Worm (Caenorhabditis elegans): ENCODE data around the gene T13A10.1.
"Not testable (repeated sequence)": the region's sequence is repeated elsewhere in the genome, so short reads cannot be mapped to it uniquely, and the experiment has no call there.

T13A10.1 gene

ce11 chrIV:6249591-6249990 is 26.3 kb upstream of the T13A10.1 start, which contains the start of gene F58F9.1:
Gene F58F9.1, plus strand, starts transcription at chrIV:6249841.
- TF ChIP-seq nfya-1 (tag; optimal IDR thresholded peaks at IDR 0.05; ENCODE audit: insufficient read depth) (peak; percentile 19), sea-2 (GFP tag; optimal IDR thresholded peaks at IDR 0.05) (no peak), lin-39 (tag; optimal IDR thresholded peaks at IDR 0.05) (peak; percentile 36), ceh-82 (tag; optimal IDR thresholded peaks at IDR 0.05) (no peak)

ce11 chrIV:6253000-6253399 is 22.9 kb upstream of the T13A10.1 start, which contains the start of gene T13A10.2:
Gene T13A10.2, plus strand, starts transcription at chrIV:6253300.
- not testable (repeated sequence) for TF ChIP-seq ztf-4, mdl-1, nhr-28 (tag; optimal IDR thresholded peaks at IDR 0.05)

ce11 chrIV:6254635-6255034 is 21.2 kb upstream of the T13A10.1 start, which contains the start of gene T13A10.64:
Gene T13A10.64, plus strand, starts transcription at chrIV:6254935.
- no peak for TF ChIP-seq egl-5 (tag; optimal IDR thresholded peaks at IDR 0.05)
- no peak for TF ChIP-seq unc-62 (GFP tag; optimal IDR thresholded peaks at IDR 0.05)
- TF ChIP-seq nhr-76 (tag; optimal IDR thresholded peaks at IDR 0.05), result no peak
- no peak for TF ChIP-seq elt-2 (tag; optimal IDR thresholded peaks at IDR 0.05)
- TF ChIP-seq aly-2 (tag; optimal IDR thresholded peaks at IDR 0.05), result no peak
- TF ChIP-seq unc-39 (tag; optimal IDR thresholded peaks at IDR 0.05), result no peak
- no peak for TF ChIP-seq nhr-12 (tag; optimal IDR thresholded peaks at IDR 0.05)
- TF ChIP-seq daf-12 (tag; optimal IDR thresholded peaks at IDR 0.05), result no peak
- no peak for TF ChIP-seq eor-1 (tag; optimal IDR thresholded peaks at IDR 0.05)
- no peak for TF ChIP-seq lin-39 (tag; optimal IDR thresholded peaks at IDR 0.05)
- TF ChIP-seq egl-27 (tag; optimal IDR thresholded peaks at IDR 0.05), result no peak
- no peak for TF ChIP-seq ZK546.5 (tag; optimal IDR thresholded peaks at IDR 0.05)
- TF ChIP-seq fos-1 (tag; optimal IDR thresholded peaks at IDR 0.05), result no peak

- TF ChIP-seq mdl-1 (tag; optimal IDR thresholded peaks at IDR 0.05) (no peak), elt-3 (tag; optimal IDR thresholded peaks at IDR 0.05) (no peak), daf-12 (tag; optimal IDR thresholded peaks at IDR 0.05) (no peak), ztf-11 (tag; optimal IDR thresholded peaks at IDR 0.05) (no peak), nhr-76 (tag; optimal IDR thresholded peaks at IDR 0.05) (no peak)
These were observed 16.9 kb upstream of the T13A10.1 start for ce11 chrIV:6258967-6259366.

ce11 chrIV:6259732-6260131 is 16.1 kb upstream of the T13A10.1 start, which contains the start of gene nlp-16:
Gene nlp-16, minus strand, starts transcription at chrIV:6259832.
- TF ChIP-seq snpc-4 (tag; optimal IDR thresholded peaks at IDR 0.05) (no peak), fos-1 (tag; optimal IDR thresholded peaks at IDR 0.05) (no peak), nhr-23 (tag; optimal IDR thresholded peaks at IDR 0.05) (no peak), ama-1 (optimal IDR thresholded peaks at IDR 0.05) (no peak), lin-15B (tag; optimal IDR thresholded peaks at IDR 0.05) (no peak), nhr-28 (tag; optimal IDR thresholded peaks at IDR 0.05) (no peak), ceh-28 (tag; optimal IDR thresholded peaks at IDR 0.05) (no peak), daf-12 (tag; optimal IDR thresholded peaks at IDR 0.05) (no peak), nhr-11 (tag; optimal IDR thresholded peaks at IDR 0.05) (no peak), elt-2 (tag; optimal IDR thresholded peaks at IDR 0.05) (no peak)

- TF ChIP-seq sea-2 (GFP tag; optimal IDR thresholded peaks at IDR 0.05), result no peak
- no peak for TF ChIP-seq nhr-11 (tag; optimal IDR thresholded peaks at IDR 0.05)
- TF ChIP-seq zag-1 (tag; optimal IDR thresholded peaks at IDR 0.05), result no peak
- TF ChIP-seq hmg-11 (tag; optimal IDR thresholded peaks at IDR 0.05), result no peak
- no peak for TF ChIP-seq nhr-67 (tag; optimal IDR thresholded peaks at IDR 0.05)
- no peak for TF ChIP-seq unc-62 (GFP tag; optimal IDR thresholded peaks at IDR 0.05)
These were observed 12.6 kb upstream of the T13A10.1 start, which contains the start of gene srv-28 for ce11 chrIV:6263244-6263643. Gene srv-28, minus strand, starts transcription at chrIV:6263344.

- TF ChIP-seq hmg-11 (tag; optimal IDR thresholded peaks at IDR 0.05) (no peak), unc-62 (GFP tag; optimal IDR thresholded peaks at IDR 0.05) (no peak), fos-1 (tag; optimal IDR thresholded peaks at IDR 0.05) (no peak), sea-2 (GFP tag; optimal IDR thresholded peaks at IDR 0.05) (no peak), daf-12 (tag; optimal IDR thresholded peaks at IDR 0.05) (no peak), pqm-1 (tag; optimal IDR thresholded peaks at IDR 0.05) (no peak), aly-2 (tag; optimal IDR thresholded peaks at IDR 0.05) (no peak), zag-1 (tag; optimal IDR thresholded peaks at IDR 0.05) (no peak), ceh-82 (tag; optimal IDR thresholded peaks at IDR 0.05) (no peak), elt-2 (tag; optimal IDR thresholded peaks at IDR 0.05) (no peak), tbx-2 (tag; optimal IDR thresholded peaks at IDR 0.05) (no peak), nfya-1 (tag; optimal IDR thresholded peaks at IDR 0.05; ENCODE audit: insufficient read depth) (no peak), skn-1 (tag; optimal IDR thresholded peaks at IDR 0.05) (no peak), ceh-16 (tag; optimal IDR thresholded peaks at IDR 0.05) (no peak), snpc-4 (tag; optimal IDR thresholded peaks at IDR 0.05) (no peak)
These were observed 9.4 kb upstream of the T13A10.1 start, which contains the start of gene srv-29 for ce11 chrIV:6266499-6266898. Gene srv-29, minus strand, starts transcription at chrIV:6266599.

Measured in whole organism, L3 larva.